Fruit fly (Drosophila melanogaster) whole organism, adult: ENCODE measurements around the gene CG5004.

Experiments used
- CG12768 ChIP-seq: fragments of 200-800 bp; sonication (Bioruptor generic); optimal IDR thresholded peaks from 2 replicates; lab custom pipeline; 2017; ENCODE audit warnings: missing biosample characterization, missing genetic modification characterization, mild to moderate bottlenecking, moderate library complexity, missing genetic modification reagents
- CG1620 ChIP-seq: fragments of 200-800 bp; sonication (Bioruptor generic); optimal IDR thresholded peaks from 2 replicates; lab custom pipeline; 2016; ENCODE audit warnings: missing biosample characterization, missing genetic modification characterization
- CG5204 ChIP-seq: fragments of 200-800 bp; sonication (Bioruptor generic); optimal IDR thresholded peaks from 2 replicates; lab custom pipeline; 2016; ENCODE audit warnings: missing biosample characterization, missing genetic modification characterization
- CG7045 ChIP-seq: fragments of 200-800 bp; sonication (Bioruptor generic); optimal IDR thresholded peaks from 2 replicates; lab custom pipeline; 2017; ENCODE audit warnings: missing biosample characterization, mild to moderate bottlenecking, missing genetic modification characterization
- cic ChIP-seq: fragments of 200-800 bp; sonication (Bioruptor generic); optimal IDR thresholded peaks from 2 replicates; lab custom pipeline; 2017; ENCODE audit warnings: missing biosample characterization, mild to moderate bottlenecking, missing genetic modification characterization, moderate library complexity
- cnc ChIP-seq, 2 experiments: fragments of >200 bp; optimal IDR thresholded peaks; 2 replicates each; lab custom pipeline; 2017
- kay ChIP-seq: fragments of 200-800 bp; sonication (Bioruptor generic); peaks from one replicate; lab custom pipeline; 2016; ENCODE audit warnings: missing biosample characterization, missing genetic modification characterization, borderline replicate concordance
- ovo ChIP-seq: fragments of 200-800 bp; sonication (Bioruptor generic); optimal IDR thresholded peaks from 2 replicates; lab custom pipeline; 2016; ENCODE audit warnings: missing biosample characterization, missing genetic modification characterization
- pad ChIP-seq: fragments of 200-800 bp; sonication (Bioruptor generic); optimal IDR thresholded peaks from 3 replicates; lab custom pipeline; 2017; ENCODE audit warnings: missing biosample characterization, missing genetic modification characterization, mild to moderate bottlenecking, moderate library complexity, missing genetic modification reagents

dm6 chrX:17177606-17178005 is 70.2 kb downstream of the CG5004 start:
- TF ChIP-seq kay (GFP tag; lab: Kevin White, UChicago) (no peak), CG1620 (GFP tag; lab: Kevin White, UChicago) (no peak), pad (GFP tag; lab: Kevin White, UChicago) (no peak), cnc (optimal IDR thresholded peaks at IDR 0.05; lab: Kevin White, UChicago) (no peak), CG7045 (no peak), ovo (GFP tag; lab: Kevin White, UChicago) (no peak), CG12768 (GFP tag; lab: Kevin White, UChicago) (no peak), CG5204 (no peak), cic (GFP tag; lab: Kevin White, UChicago) (no peak)
